Fruit fly (Drosophila melanogaster) whole organism, pupa: ENCODE results near the gene CG2202.

Experiments used
- CG10348 ChIP-seq: fragments of 200-800 bp; sonication (Bioruptor generic); IDR thresholded peaks from 2 replicates; pipeline ENCODE4 v1.3.6; 2022; ENCODE audit warnings: missing biosample characterization, missing genetic modification characterization
- CG12605 ChIP-seq: fragments of 200-800 bp; sonication (Bioruptor generic); IDR thresholded peaks from 2 replicates; pipeline ENCODE4 v1.3.6; 2022; ENCODE audit warnings: missing biosample characterization, missing genetic modification characterization
- CG13204 ChIP-seq: fragments of 200-800 bp; sonication (Bioruptor generic); optimal IDR thresholded peaks from 2 replicates; lab custom pipeline; 2018; ENCODE audit warnings: missing biosample characterization, mild to moderate bottlenecking, missing genetic modification characterization, moderate library complexity
- CG14655 ChIP-seq: fragments of 200-800 bp; sonication (Bioruptor generic); optimal IDR thresholded peaks from 3 replicates; lab custom pipeline; 2017; ENCODE audit warnings: mild to moderate bottlenecking, missing biosample characterization, missing genetic modification reagents, missing genetic modification characterization
- CG15710 ChIP-seq: fragments of 200-800 bp; sonication (Bioruptor generic); optimal IDR thresholded peaks from 2 replicates; lab custom pipeline; 2018; ENCODE audit warnings: missing biosample characterization, mild to moderate bottlenecking, missing genetic modification characterization, moderate library complexity
- CG17806 ChIP-seq: fragments of 200-800 bp; sonication (Bioruptor generic); optimal IDR thresholded peaks from 2 replicates; lab custom pipeline; 2018; ENCODE audit warnings: missing biosample characterization, mild to moderate bottlenecking, missing genetic modification characterization, moderate library complexity
- CG32121 ChIP-seq: fragments of 200-800 bp; sonication (Bioruptor generic); IDR thresholded peaks from 2 replicates; pipeline ENCODE4 v1.3.6; 2022; ENCODE audit warnings: missing biosample characterization, missing genetic modification characterization
- CG34367 ChIP-seq: fragments of 200-800 bp; sonication (Bioruptor generic); optimal IDR thresholded peaks from 2 replicates; lab custom pipeline; 2018; ENCODE audit warnings: missing biosample characterization, mild to moderate bottlenecking, missing genetic modification characterization
- CG4496 ChIP-seq: fragments of 200-800 bp; sonication (Bioruptor generic); IDR thresholded peaks from 3 replicates; pipeline ENCODE4 v1.3.6; 2022; ENCODE audit warnings: missing biosample characterization, missing genetic modification characterization
- CG8159 ChIP-seq: fragments of 200-800 bp; sonication (Bioruptor generic); optimal IDR thresholded peaks from 3 replicates; lab custom pipeline; 2018; ENCODE audit warnings: missing biosample characterization, mild to moderate bottlenecking, missing genetic modification characterization, moderate library complexity
- CG8301 ChIP-seq: fragments of 200-800 bp; sonication (Bioruptor generic); optimal IDR thresholded peaks from 2 replicates; lab custom pipeline; 2018; ENCODE audit warnings: missing biosample characterization, mild to moderate bottlenecking, missing genetic modification characterization
- CG9948 ChIP-seq: fragments of 200-800 bp; sonication (Bioruptor generic); optimal IDR thresholded peaks from 2 replicates; lab custom pipeline; 2018; ENCODE audit warnings: missing biosample characterization, mild to moderate bottlenecking, missing genetic modification characterization, moderate library complexity
- D1 ChIP-seq: fragments of 200-800 bp; sonication (Bioruptor generic); optimal IDR thresholded peaks from 2 replicates; lab custom pipeline; 2018; ENCODE audit warnings: missing biosample characterization, mild to moderate bottlenecking, missing genetic modification characterization, moderate library complexity
- EcR ChIP-seq: fragments of 200-800 bp; sonication (Bioruptor generic); optimal IDR thresholded peaks from 3 replicates; lab custom pipeline; 2019; ENCODE audit warnings: missing biosample characterization, missing genetic modification characterization, mild to moderate bottlenecking, moderate library complexity, missing genetic modification reagents
- Ets98B ChIP-seq: fragments of 200-800 bp; sonication (Bioruptor generic); IDR thresholded peaks from 2 replicates; pipeline ENCODE4 v1.3.6; 2022; ENCODE audit warnings: missing biosample characterization, missing genetic modification characterization
- Pif1A ChIP-seq: fragments of 200-800 bp; sonication (Bioruptor generic); optimal IDR thresholded peaks from 3 replicates; lab custom pipeline; 2016; ENCODE audit warnings: missing biosample characterization, missing genetic modification characterization
- Pif1B ChIP-seq: fragments of 200-800 bp; sonication (Bioruptor generic); optimal IDR thresholded peaks from 3 replicates; lab custom pipeline; 2016; ENCODE audit warnings: missing biosample characterization, missing genetic modification characterization
- Snoo ChIP-seq: fragments of 200-800 bp; sonication (Bioruptor generic); optimal IDR thresholded peaks from 3 replicates; lab custom pipeline; 2017; ENCODE audit warnings: missing biosample characterization, mild to moderate bottlenecking, missing genetic modification characterization, inconsistent platforms
- fd96Ca ChIP-seq: fragments of 200-800 bp; sonication (Bioruptor generic); IDR thresholded peaks from 3 replicates; pipeline ENCODE4 v1.3.6; 2022; ENCODE audit warnings: missing biosample characterization, missing genetic modification characterization
- gl ChIP-seq: fragments of 200-800 bp; sonication (Bioruptor generic); optimal IDR thresholded peaks from 2 replicates; lab custom pipeline; 2018; ENCODE audit warnings: missing biosample characterization, mild to moderate bottlenecking, missing genetic modification characterization
- rn ChIP-seq: fragments of 200-800 bp; sonication (Bioruptor generic); IDR thresholded peaks from 2 replicates; pipeline ENCODE4 v1.3.6; 2022; ENCODE audit warnings: missing biosample characterization, missing genetic modification characterization

CG2202 gene

DNA sequence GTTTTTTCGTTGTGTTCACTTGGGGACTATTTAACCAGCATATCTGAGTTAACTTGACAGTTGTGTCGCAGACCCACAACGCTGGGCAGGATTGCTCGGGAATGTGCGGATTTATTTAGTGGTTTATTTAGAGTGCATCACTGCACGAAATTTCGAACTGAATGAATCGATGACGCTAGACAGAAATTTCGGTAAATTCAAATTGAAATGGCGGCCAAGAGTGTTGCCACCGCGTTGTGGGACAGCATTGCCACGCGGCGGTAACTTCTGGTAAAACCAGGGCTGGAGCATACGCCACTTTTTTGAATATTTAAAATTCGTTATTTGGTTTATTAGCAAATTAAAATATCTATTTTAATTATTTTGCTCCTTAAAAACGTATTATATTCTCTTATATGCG is 6.1 kb downstream of the CG2202 start, which contains the start of gene feo:
Gene feo, minus strand, starts transcription at position 184 of the 400 bp plus-strand sequence.
- TF ChIP-seq EcR (GFP tag; lab: Kevin White, UChicago) = no peak
- no peak for TF ChIP-seq CG8301 (tag; lab: Kevin White, UChicago)
- TF ChIP-seq CG10348 (GFP tag; lab: Robert Waterston, UW) = no peak
- no peak for TF ChIP-seq CG4496 (GFP tag; lab: Robert Waterston, UW)
- no peak for TF ChIP-seq gl (tag; lab: Kevin White, UChicago)
- no peak for TF ChIP-seq CG32121 (GFP tag; lab: Robert Waterston, UW)
- TF ChIP-seq CG15710 (tag; lab: Kevin White, UChicago) = no peak
- TF ChIP-seq rn (GFP tag; lab: Robert Waterston, UW) = no peak
- TF ChIP-seq Snoo (tag; lab: Kevin White, UChicago) = no peak
- TF ChIP-seq fd96Ca = no peak
- TF ChIP-seq Pif1B (GFP tag; lab: Kevin White, UChicago) = no peak
- TF ChIP-seq CG9948 (tag; lab: Kevin White, UChicago) = no peak
- TF ChIP-seq Pif1A (GFP tag; lab: Kevin White, UChicago) = no peak
- no peak for TF ChIP-seq CG8159
- no peak for TF ChIP-seq CG34367
- TF ChIP-seq Ets98B (GFP tag; lab: Robert Waterston, UW) = no peak

DNA sequence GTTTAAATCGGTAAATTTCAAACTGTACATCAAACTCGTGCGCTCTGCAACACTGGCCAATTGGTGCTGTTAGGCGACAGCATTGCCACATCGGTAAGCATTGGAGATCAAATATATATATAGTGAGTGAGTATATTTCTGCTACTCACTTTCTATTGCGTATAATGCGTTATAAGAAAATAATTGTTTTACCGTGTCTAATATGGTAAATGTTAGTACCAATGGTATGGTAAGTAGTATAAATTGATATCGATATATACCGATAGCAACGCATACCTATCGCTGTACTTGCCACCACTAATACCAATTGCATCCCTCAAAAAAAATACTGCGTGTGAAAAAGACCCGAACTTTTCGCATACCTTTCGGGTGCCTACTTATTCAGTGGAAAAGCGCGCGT is 8.8 kb downstream of the CG2202 start, which contains the start of the genes sofe and CG2186:
Gene sofe, minus strand, starts transcription at position 38 of the 400 bp plus-strand sequence.
Gene CG2186, plus strand, starts transcription at position 280 of the 400 bp plus-strand sequence.
- TF ChIP-seq CG9948 (tag; lab: Kevin White, UChicago) (peak; percentile 7), CG34367 (no peak), fd96Ca (no peak)
- TF ChIP-seq, all 21 proteins: peak for 1

dm6 chrX:10857853-10858252 is 9.3 kb downstream of the CG2202 start:
- TF ChIP-seq EcR (GFP tag; lab: Kevin White, UChicago) = peak; percentile 18
- no peak for TF ChIP-seq D1

DNA sequence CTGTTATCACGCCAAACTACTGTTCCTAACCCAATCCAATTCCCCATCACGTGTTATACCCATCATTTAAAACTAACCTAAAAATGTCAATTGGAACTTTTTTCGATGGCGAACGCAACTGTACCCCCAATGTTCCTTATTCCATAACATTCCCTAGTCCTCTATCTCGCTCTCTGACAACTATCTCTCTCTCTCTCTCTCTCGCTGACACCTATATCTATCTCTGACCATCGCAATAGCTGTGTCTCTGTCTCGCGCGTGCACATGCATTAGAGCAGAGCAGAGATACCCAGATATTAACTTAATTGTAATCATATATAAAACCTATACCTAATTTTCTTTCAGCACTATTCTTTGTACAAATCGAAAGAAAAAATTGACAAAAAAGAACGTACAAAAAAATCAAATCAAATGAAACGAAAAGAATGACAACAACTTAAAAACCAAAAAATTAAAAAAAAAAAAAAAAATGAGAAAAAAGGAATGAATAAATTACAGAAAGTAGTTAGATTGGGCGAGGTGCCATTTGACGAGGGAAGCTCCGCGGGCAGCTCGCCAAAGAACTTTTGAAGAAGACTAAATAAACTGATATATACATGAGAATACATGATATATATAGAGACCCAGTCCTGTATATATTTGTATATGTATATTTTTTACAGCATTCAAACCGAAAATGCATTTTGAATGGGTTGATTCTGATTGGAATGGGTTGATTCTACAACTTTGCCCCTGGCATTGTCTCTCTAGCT is 17.2 kb downstream of the CG2202 start:
- TF ChIP-seq CG34367 = no peak
- no peak for TF ChIP-seq CG4496 (GFP tag; lab: Robert Waterston, UW)
- no peak for TF ChIP-seq Snoo (tag; lab: Kevin White, UChicago)
- no peak for TF ChIP-seq EcR (GFP tag; lab: Kevin White, UChicago)
- TF ChIP-seq gl (tag; lab: Kevin White, UChicago) = no peak
- no peak for TF ChIP-seq D1
- no peak for TF ChIP-seq Pif1B (GFP tag; lab: Kevin White, UChicago)
- no peak for TF ChIP-seq CG17806
- no peak for TF ChIP-seq CG8159
- no peak for TF ChIP-seq CG32121 (GFP tag; lab: Robert Waterston, UW)

DNA sequence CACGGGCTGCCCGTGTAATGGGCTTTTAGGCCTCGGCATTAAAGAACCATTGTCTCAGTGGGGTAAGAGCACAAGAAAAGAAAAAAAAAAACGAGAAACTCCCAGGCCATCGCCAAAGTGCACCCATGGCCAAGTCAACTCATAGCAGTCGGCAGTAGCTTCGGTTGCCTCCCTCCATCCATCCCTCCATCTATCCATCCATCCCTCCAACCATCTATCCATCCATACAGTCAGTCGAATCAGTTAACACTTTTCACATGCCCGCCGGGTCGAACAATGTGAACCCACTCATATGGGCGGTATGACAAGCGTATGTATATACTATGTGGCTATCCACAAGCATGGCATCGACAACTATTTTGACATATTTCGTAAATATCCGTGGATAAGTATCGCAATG is 19.1 kb downstream of the CG2202 start:
- no peak for TF ChIP-seq D1

DNA sequence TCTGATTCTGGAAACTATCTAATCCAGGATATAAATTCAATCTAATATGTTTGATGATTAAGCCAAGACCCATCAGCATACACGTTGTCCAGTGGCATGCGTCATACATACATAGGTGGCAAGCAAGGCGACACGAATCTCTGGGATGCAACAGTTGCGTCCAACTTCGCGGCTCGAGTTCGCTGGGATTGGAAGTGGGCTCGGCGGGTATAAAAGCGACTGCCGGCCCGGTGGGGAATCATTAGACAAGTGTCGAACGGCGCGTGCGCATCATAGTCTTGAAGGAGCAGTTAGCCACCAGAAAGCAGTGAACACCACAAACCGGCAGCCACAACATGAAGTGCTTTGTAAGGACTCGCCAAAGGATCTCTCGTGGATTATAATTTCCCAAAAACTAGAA is 20.5 kb downstream of the CG2202 start, which contains the start of gene CG2157:
Gene CG2157, plus strand, starts transcription at position 240 of the 400 bp plus-strand sequence.
- no peak for TF ChIP-seq CG34367
- no peak for TF ChIP-seq rn (GFP tag; lab: Robert Waterston, UW)
- no peak for TF ChIP-seq fd96Ca
- no peak for TF ChIP-seq D1
- TF ChIP-seq CG14655 = no peak
- TF ChIP-seq EcR (GFP tag; lab: Kevin White, UChicago) = no peak
- no peak for TF ChIP-seq Ets98B (GFP tag; lab: Robert Waterston, UW)
- TF ChIP-seq CG4496 (GFP tag; lab: Robert Waterston, UW) = no peak
- no peak for TF ChIP-seq CG10348 (GFP tag; lab: Robert Waterston, UW)
- no peak for TF ChIP-seq Pif1B (GFP tag; lab: Kevin White, UChicago)
- TF ChIP-seq Pif1A (GFP tag; lab: Kevin White, UChicago) = no peak
- no peak for TF ChIP-seq CG13204 (GFP tag; lab: Kevin White, UChicago)
- TF ChIP-seq CG17806 = no peak
- TF ChIP-seq gl (tag; lab: Kevin White, UChicago) = no peak
- no peak for TF ChIP-seq Snoo (tag; lab: Kevin White, UChicago)
- TF ChIP-seq CG8301 (tag; lab: Kevin White, UChicago) = no peak
- TF ChIP-seq CG9948 (tag; lab: Kevin White, UChicago) = no peak

DNA sequence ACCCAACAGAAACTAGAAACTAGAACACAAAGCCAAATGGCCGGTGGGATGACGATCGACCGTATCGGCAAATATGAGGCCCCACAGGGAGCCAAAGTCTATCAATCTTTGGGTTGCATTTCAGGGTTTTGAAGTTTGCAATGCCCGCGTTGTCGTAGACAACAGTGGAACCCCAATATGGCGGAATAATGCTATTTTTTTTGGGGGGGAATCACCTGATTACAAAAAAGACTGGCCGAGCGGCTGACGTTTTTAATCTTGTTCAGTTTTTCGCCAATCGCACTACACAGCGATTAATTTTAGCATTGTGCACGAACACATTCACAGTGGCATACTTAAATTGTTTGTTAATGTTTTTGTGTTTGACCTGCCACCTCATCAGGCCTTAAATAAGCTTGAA is 27.9 kb downstream of the CG2202 start:
- no peak for TF ChIP-seq CG12605 (GFP tag; lab: Robert Waterston, UW)
- no peak for TF ChIP-seq Snoo (tag; lab: Kevin White, UChicago)
- no peak for TF ChIP-seq CG9948 (tag; lab: Kevin White, UChicago)
- no peak for TF ChIP-seq rn (GFP tag; lab: Robert Waterston, UW)
- no peak for TF ChIP-seq CG32121 (GFP tag; lab: Robert Waterston, UW)
- no peak for TF ChIP-seq D1
- no peak for TF ChIP-seq Pif1B (GFP tag; lab: Kevin White, UChicago)
- no peak for TF ChIP-seq Ets98B (GFP tag; lab: Robert Waterston, UW)
- TF ChIP-seq CG15710 (tag; lab: Kevin White, UChicago) = no peak
- TF ChIP-seq Pif1A (GFP tag; lab: Kevin White, UChicago) = no peak
- TF ChIP-seq CG8159 = no peak
